Worm (Caenorhabditis elegans) whole organism, midembryonic: ENCODE measurements around the gene hpk-1.

Experiments
- T22C8.4 ChIP-seq: fragments of 200-800 bp; sonication (Bioruptor generic); IDR thresholded peaks from 2 replicates; pipeline ENCODE4 v1.3.6; 2022; ENCODE audit warnings: missing genetic modification characterization, missing compliant biosample characterization
- cog-1 ChIP-seq: sonication (generic microtip); optimal IDR thresholded peaks from 2 replicates; lab custom pipeline; 2016; ENCODE audit warnings: missing genetic modification characterization, missing compliant biosample characterization
- flt-1 ChIP-seq: fragments of 200-800 bp; sonication (Bioruptor generic); IDR thresholded peaks from 2 replicates; pipeline ENCODE4 v1.3.6; 2022; ENCODE audit warnings: missing genetic modification characterization, missing compliant biosample characterization
- klf-2 ChIP-seq: fragments of 200-800 bp; sonication (Bioruptor generic); conservative IDR thresholded peaks from 2 replicates; pipeline ENCODE4 v1.3.6; 2022; ENCODE audit warnings: missing genetic modification reagents, missing genetic modification characterization, missing compliant biosample characterization
- med-1 ChIP-seq: sonication (generic microtip); optimal IDR thresholded peaks from 2 replicates; lab custom pipeline; 2017; ENCODE audit warnings: missing genetic modification characterization, mild to moderate bottlenecking, missing compliant biosample characterization, antibody characterized with exemption, missing genetic modification reagents; ENCODE audit not compliant: insufficient read depth
- ref-1 ChIP-seq: fragments of 200-800 bp; sonication (Bioruptor generic); conservative IDR thresholded peaks from 2 replicates; pipeline ENCODE4 v1.3.6; 2022; ENCODE audit warnings: missing genetic modification reagents, missing genetic modification characterization, missing compliant biosample characterization
- tab-1 ChIP-seq: fragments of 200-800 bp; sonication (Bioruptor generic); IDR thresholded peaks from 2 replicates; pipeline ENCODE4 v1.3.6; 2022; ENCODE audit warnings: missing genetic modification characterization, missing compliant biosample characterization
- ztf-23 ChIP-seq: fragments of 200-800 bp; sonication (Bioruptor generic); IDR thresholded peaks from 2 replicates; pipeline ENCODE4 v1.3.6; 2022; ENCODE audit warnings: missing genetic modification reagents, missing genetic modification characterization, missing compliant biosample characterization
- ztf-29 ChIP-seq: fragments of 200-800 bp; sonication (Bioruptor generic); IDR thresholded peaks from 2 replicates; pipeline ENCODE4 v1.3.6; 2022; ENCODE audit warnings: missing genetic modification reagents, missing genetic modification characterization, missing compliant biosample characterization

hpk-1 gene

DNA sequence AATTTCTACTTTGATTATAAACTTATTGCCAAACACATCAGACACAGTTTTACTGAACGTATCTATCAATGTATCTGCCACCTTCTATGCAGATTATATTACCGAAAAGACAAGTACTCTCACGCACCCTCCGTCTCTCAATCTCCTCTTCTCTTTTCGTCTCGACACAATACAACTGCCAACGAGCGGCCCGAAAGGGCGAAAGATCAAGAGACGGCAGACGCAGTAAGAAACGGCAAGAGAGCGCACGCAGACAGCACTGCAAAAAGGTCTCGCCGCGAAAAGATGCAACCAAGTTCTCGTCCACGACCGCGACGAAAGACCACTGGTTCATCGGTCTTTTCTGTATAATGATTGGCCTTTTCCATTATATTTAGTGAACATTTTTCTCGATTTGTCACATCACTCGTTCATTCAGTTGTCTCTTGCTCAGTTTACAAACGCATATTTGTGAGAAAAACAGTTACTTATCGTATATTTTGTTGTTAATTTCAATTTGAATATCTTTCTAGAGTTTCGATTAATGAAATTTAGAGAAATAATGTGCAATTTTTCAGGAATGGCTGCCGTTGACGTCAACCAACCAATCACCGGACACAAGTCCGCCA, 26.4 kb downstream of the hpk-1 start, which contains the start of gene vha-12:
TSS of gene vha-12 (plus strand) at position 558 of the 608 bp plus-strand sequence.
- TF ChIP-seq ztf-23 (no peak), cog-1 (tag; lab: Kevin White, UChicago) (peak; percentile 67)

ce11 chrX:4186656-4187055, 30.4 kb downstream of the hpk-1 start, which contains the start of gene mrp-6:
TSS of gene mrp-6 (minus strand) at chrX:4186756.
- no peak for TF ChIP-seq flt-1
- no peak for TF ChIP-seq cog-1 (tag; lab: Kevin White, UChicago)
- no peak for TF ChIP-seq ref-1 (GFP tag; lab: Robert Waterston, UW)
- TF ChIP-seq T22C8.4 (GFP tag; lab: Robert Waterston, UW), result no peak
- TF ChIP-seq ztf-23, result no peak
- no peak for TF ChIP-seq med-1
- no peak for TF ChIP-seq ztf-29 (GFP tag; lab: Robert Waterston, UW)
- TF ChIP-seq tab-1 (GFP tag; lab: Robert Waterston, UW), result no peak
- no peak for TF ChIP-seq klf-2 (GFP tag; lab: Robert Waterston, UW)

DNA sequence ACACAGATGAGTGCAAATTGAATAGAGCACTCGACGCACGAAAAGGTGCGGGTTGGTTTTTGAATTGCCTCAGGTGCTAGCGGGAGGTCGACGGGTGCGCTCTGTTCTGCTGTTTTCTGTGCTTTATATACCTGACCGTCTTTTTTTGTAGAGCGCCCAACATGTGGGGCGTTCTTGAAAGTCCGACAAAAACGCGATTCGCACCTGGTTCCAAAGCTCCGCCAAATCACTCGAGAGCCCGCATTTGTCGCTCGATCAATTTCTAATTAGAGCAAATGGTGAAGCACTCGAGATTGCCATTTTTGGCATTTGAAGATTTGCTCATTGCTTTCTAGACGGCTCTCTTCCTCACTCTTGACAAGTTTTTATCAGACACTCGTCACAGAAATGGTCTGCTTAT, 39.7 kb downstream of the hpk-1 start, which contains the start of gene ZK470.6:
TSS of gene ZK470.6 (minus strand) at position 101 of the 400 bp plus-strand sequence.
- no peak for TF ChIP-seq klf-2 (GFP tag; lab: Robert Waterston, UW)
- no peak for TF ChIP-seq flt-1
- TF ChIP-seq T22C8.4 (GFP tag; lab: Robert Waterston, UW), result no peak
- no peak for TF ChIP-seq ztf-23
- no peak for TF ChIP-seq ztf-29 (GFP tag; lab: Robert Waterston, UW)
- no peak for TF ChIP-seq ref-1 (GFP tag; lab: Robert Waterston, UW)

ce11 chrX:4167150-4167549, 49.9 kb downstream of the hpk-1 start, which contains the start of gene ZK470.14:
TSS of gene ZK470.14 (plus strand) at chrX:4167450.
- TF ChIP-seq klf-2 (GFP tag; lab: Robert Waterston, UW), result no peak
- no peak for TF ChIP-seq ztf-29 (GFP tag; lab: Robert Waterston, UW)
- no peak for TF ChIP-seq tab-1 (GFP tag; lab: Robert Waterston, UW)
- no peak for TF ChIP-seq T22C8.4 (GFP tag; lab: Robert Waterston, UW)
- TF ChIP-seq ref-1 (GFP tag; lab: Robert Waterston, UW), result no peak
- TF ChIP-seq ztf-23, result no peak
- no peak for TF ChIP-seq flt-1
- TF ChIP-seq med-1, result no peak
- TF ChIP-seq cog-1 (tag; lab: Kevin White, UChicago), result no peak

- no peak for TF ChIP-seq T22C8.4 (GFP tag; lab: Robert Waterston, UW)
- TF ChIP-seq cog-1 (tag; lab: Kevin White, UChicago), result no peak
- no peak for TF ChIP-seq klf-2 (GFP tag; lab: Robert Waterston, UW)
- TF ChIP-seq flt-1, result no peak
- no peak for TF ChIP-seq ztf-29 (GFP tag; lab: Robert Waterston, UW)
- TF ChIP-seq med-1, result no peak
- no peak for TF ChIP-seq ztf-23
- no peak for TF ChIP-seq ref-1 (GFP tag; lab: Robert Waterston, UW)
- TF ChIP-seq tab-1 (GFP tag; lab: Robert Waterston, UW), result no peak
These were observed 53.7 kb downstream of the hpk-1 start, which contains the start of gene ZK470.1 for ce11 chrX:4163391-4163790. TSS of gene ZK470.1 (plus strand) at chrX:4163691.

DNA sequence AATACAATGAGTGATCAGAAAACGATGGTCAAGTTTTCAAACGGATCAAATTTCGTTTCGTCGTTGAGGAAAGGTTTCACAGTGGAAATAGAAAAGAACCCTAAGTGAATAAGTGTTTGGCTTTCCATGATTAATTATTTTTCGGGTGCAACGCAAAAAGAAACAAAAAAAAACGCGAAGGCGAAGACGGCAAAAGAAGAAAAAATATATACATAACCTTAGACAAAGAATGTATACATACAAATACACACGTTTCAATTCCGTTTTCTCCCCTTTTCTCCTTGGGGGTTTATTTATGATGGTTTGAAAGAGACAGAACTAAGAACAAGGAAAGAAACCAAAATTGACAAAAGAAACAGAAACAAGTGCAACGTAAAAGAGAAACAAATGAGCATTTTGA, 55.2 kb downstream of the hpk-1 start:
- no peak for TF ChIP-seq cog-1 (tag; lab: Kevin White, UChicago)
